Worm (Caenorhabditis elegans) whole organism, early embryonic: Measurements from ENCODE around the gene F10E7.1.

Source experiments
- B0310.2 ChIP-seq: sonication (generic microtip); optimal IDR thresholded peaks from 2 replicates; lab custom pipeline; 2016; ENCODE audit warnings: mild to moderate bottlenecking, missing genetic modification characterization, missing compliant biosample characterization
- F13C5.2 ChIP-seq: sonication (generic microtip); optimal IDR thresholded peaks from 2 replicates; lab custom pipeline; 2017; ENCODE audit warnings: mild to moderate bottlenecking, missing genetic modification characterization, inconsistent platforms, missing compliant biosample characterization
- ama-1 ChIP-seq: fragments of 150-350 bp; optimal IDR thresholded peaks from 2 replicates; lab custom pipeline; 2014
- ceh-13 ChIP-seq: fragments of 200-800 bp; sonication (Bioruptor generic); optimal IDR thresholded peaks from 2 replicates; lab custom pipeline; 2018; ENCODE audit warnings: mild to moderate bottlenecking, missing genetic modification characterization, missing compliant biosample characterization
- ceh-36 ChIP-seq: sonication (generic microtip); optimal IDR thresholded peaks from 2 replicates; lab custom pipeline; 2016; ENCODE audit warnings: missing genetic modification characterization, inconsistent platforms, missing compliant biosample characterization
- ets-7 ChIP-seq: sonication (generic microtip); optimal IDR thresholded peaks from 2 replicates; lab custom pipeline; 2016; ENCODE audit warnings: missing genotype, missing genetic modification characterization, missing compliant biosample characterization
- flt-1 ChIP-seq: fragments of 200-800 bp; sonication (Bioruptor generic); IDR thresholded peaks from 2 replicates; pipeline ENCODE4 v1.3.6; 2022; ENCODE audit warnings: missing genetic modification characterization, missing compliant biosample characterization
- hmbx-1 ChIP-seq: sonication (generic microtip); optimal IDR thresholded peaks from 2 replicates; lab custom pipeline; 2016; ENCODE audit warnings: mild to moderate bottlenecking, missing genetic modification characterization, missing compliant biosample characterization
- hmg-4 ChIP-seq: fragments of 200-800 bp; sonication (Bioruptor generic); optimal IDR thresholded peaks from 2 replicates; lab custom pipeline; 2018; ENCODE audit warnings: mild to moderate bottlenecking, missing genetic modification characterization, missing compliant biosample characterization
- hnd-1 ChIP-seq: sonication (generic microtip); optimal IDR thresholded peaks from 2 replicates; lab custom pipeline; 2016; ENCODE audit warnings: missing genetic modification characterization, missing compliant biosample characterization
- scrt-1 ChIP-seq: fragments of 200-800 bp; sonication (Bioruptor generic); IDR thresholded peaks from 2 replicates; pipeline ENCODE4 v1.3.6; 2022; ENCODE audit warnings: missing genetic modification characterization, missing compliant biosample characterization
- sea-1 ChIP-seq: fragments of 200-800 bp; sonication (Bioruptor generic); conservative IDR thresholded peaks from 2 replicates; pipeline ENCODE4 v1.3.6; 2022; ENCODE audit warnings: missing genetic modification characterization, missing compliant biosample characterization
- tbx-11 ChIP-seq: fragments of 200-800 bp; sonication (Bioruptor generic); IDR thresholded peaks from 2 replicates; pipeline ENCODE4 v1.3.6; 2022; ENCODE audit warnings: missing genetic modification characterization, missing compliant biosample characterization
- tra-4 ChIP-seq: sonication (generic microtip); optimal IDR thresholded peaks from 2 replicates; lab custom pipeline; 2017; ENCODE audit warnings: missing genetic modification characterization, missing compliant biosample characterization

ce11 chrII:7090852-7091251 lies 35.7 kb upstream of the F10E7.1 start:
- TF ChIP-seq ama-1 (no peak), tra-4 (no peak), tbx-11 (no peak; the same call in 1 of the 2 replicates), hmg-4 (peak; percentile 44), F13C5.2 (no peak), hnd-1 (no peak), scrt-1 (GFP tag; lab: Robert Waterston, UW) (no peak), ets-7 (tag; lab: Kevin White, UChicago) (no peak), flt-1 (no peak), B0310.2 (tag; lab: Kevin White, UChicago) (no peak), hmbx-1 (no peak), ceh-36 (no peak), sea-1 (GFP tag; lab: Robert Waterston, UW) (no peak), ceh-13 (GFP tag; lab: Kevin White, UChicago) (no peak)
